Worm (Caenorhabditis elegans) whole organism, young adult: ENCODE measurements around the gene twk-5.
A peak's percentile ranks its signal among the peaks of the same experiment; 100 is the strongest.

Experiments used
- B0019.2 ChIP-seq: fragments of 200-800 bp; sonication (Bioruptor generic); conservative IDR thresholded peaks from 2 replicates; pipeline ENCODE4 v1.3.6; 2022; ENCODE audit warnings: missing genetic modification reagents, missing genetic modification characterization, missing compliant biosample characterization
- B0035.1 ChIP-seq: sonication (generic microtip); optimal IDR thresholded peaks from 2 replicates; lab custom pipeline; 2016; ENCODE audit warnings: missing genetic modification characterization, mild to moderate bottlenecking, missing compliant biosample characterization, missing genotype, missing genetic modification reagents
- B0336.3 ChIP-seq: fragments of 200-800 bp; sonication (Bioruptor generic); IDR thresholded peaks from 2 replicates; pipeline ENCODE4 v1.3.6; 2022; ENCODE audit warnings: missing genetic modification characterization, missing compliant biosample characterization
- C17E4.6 ChIP-seq: fragments of 200-800 bp; sonication (Bioruptor generic); IDR thresholded peaks from 2 replicates; pipeline ENCODE4 v1.3.6; 2022; ENCODE audit warnings: missing genetic modification reagents, missing genetic modification characterization, missing compliant biosample characterization
- D2030.7 ChIP-seq: fragments of 200-800 bp; sonication (Bioruptor generic); IDR thresholded peaks from 2 replicates; pipeline ENCODE4 v1.3.6; 2022; ENCODE audit warnings: missing genetic modification reagents, missing genetic modification characterization, missing compliant biosample characterization
- K11D2.4 ChIP-seq: fragments of 200-800 bp; sonication (Bioruptor generic); IDR thresholded peaks from 2 replicates; pipeline ENCODE4 v1.3.6; 2022; ENCODE audit warnings: missing genetic modification reagents, missing genetic modification characterization, missing compliant biosample characterization
- K12H6.12 ChIP-seq: fragments of 200-800 bp; sonication (Bioruptor generic); optimal IDR thresholded peaks from 2 replicates; lab custom pipeline; 2018; ENCODE audit warnings: mild to moderate bottlenecking, missing genetic modification characterization, missing compliant biosample characterization
- Y79H2A.3 ChIP-seq: fragments of 200-800 bp; sonication (Bioruptor generic); conservative IDR thresholded peaks from 2 replicates; pipeline ENCODE4 v1.3.6; 2022; ENCODE audit warnings: missing genetic modification reagents, missing genetic modification characterization, missing compliant biosample characterization
- Y95B8A.8 ChIP-seq: fragments of 200-800 bp; sonication (Bioruptor generic); IDR thresholded peaks from 2 replicates; pipeline ENCODE4 v1.3.6; 2022; ENCODE audit warnings: missing genetic modification reagents, missing genetic modification characterization, missing compliant biosample characterization
- ZK185.1 ChIP-seq: sonication (generic microtip); optimal IDR thresholded peaks from 2 replicates; lab custom pipeline; 2016; ENCODE audit warnings: mild to moderate bottlenecking, missing genetic modification characterization, missing compliant biosample characterization; ENCODE audit not compliant: poor library complexity, severe bottlenecking
- aptf-3 ChIP-seq: fragments of 200-800 bp; sonication (Bioruptor generic); IDR thresholded peaks from 2 replicates; pipeline ENCODE4 v1.3.6; 2022; ENCODE audit warnings: missing genetic modification characterization, missing compliant biosample characterization
- atf-7 ChIP-seq: sonication (generic microtip); optimal IDR thresholded peaks from 2 replicates; lab custom pipeline; 2017; ENCODE audit warnings: mild to moderate bottlenecking, missing genetic modification characterization, missing compliant biosample characterization
- athp-1 ChIP-seq: sonication (generic microtip); optimal IDR thresholded peaks from 2 replicates; lab custom pipeline; 2017; ENCODE audit warnings: mild to moderate bottlenecking, missing genetic modification characterization, missing compliant biosample characterization
- attf-3 ChIP-seq: fragments of 200-800 bp; sonication (Bioruptor generic); conservative IDR thresholded peaks from 2 replicates; pipeline ENCODE4 v1.3.6; 2022; ENCODE audit warnings: missing genetic modification reagents, missing genetic modification characterization, missing compliant biosample characterization
- attf-5 ChIP-seq: fragments of 200-800 bp; sonication (Bioruptor generic); optimal IDR thresholded peaks from 2 replicates; lab custom pipeline; 2018; ENCODE audit warnings: mild to moderate bottlenecking, missing genetic modification characterization, missing compliant biosample characterization
- cebp-1 ChIP-seq, 2 experiments: fragments of 200-800 bp in 1 of 2; sonication (Bioruptor generic) in 1 of 2; sonication (generic microtip) in 1 of 2; IDR thresholded peaks in 1 of 2; optimal IDR thresholded peaks in 1 of 2; 2 replicates each; pipeline versions ENCODE4 v1.3.6 to Lab custom; 2017 to 2022; ENCODE audit warnings: missing compliant biosample characterization in 2 of 2, missing genetic modification characterization in 2 of 2, mild to moderate bottlenecking in 1 of 2, missing genetic modification reagents in 1 of 2, moderate library complexity in 1 of 2
- ceh-100 ChIP-seq: fragments of 200-800 bp; sonication (Bioruptor generic); IDR thresholded peaks from 2 replicates; pipeline ENCODE4 v1.3.6; 2022; ENCODE audit warnings: missing genetic modification reagents, missing genetic modification characterization, missing compliant biosample characterization
- ceh-27 ChIP-seq: fragments of 200-800 bp; sonication (Bioruptor generic); optimal IDR thresholded peaks from 2 replicates; lab custom pipeline; 2018; ENCODE audit warnings: mild to moderate bottlenecking, missing genetic modification characterization, moderate library complexity, missing compliant biosample characterization
- dpl-1 ChIP-seq: fragments of 150-350 bp; optimal IDR thresholded peaks from 2 replicates; lab custom pipeline; 2014; ENCODE audit warnings: missing biosample characterization, missing genetic modification reagents, missing genetic modification characterization
- efl-1 ChIP-seq: fragments of 150-350 bp; optimal IDR thresholded peaks from 2 replicates; lab custom pipeline; 2014; ENCODE audit warnings: missing biosample characterization, missing genetic modification reagents, missing genetic modification characterization
- egl-18 ChIP-seq: fragments of 200-800 bp; sonication (Bioruptor generic); IDR thresholded peaks from 2 replicates; pipeline ENCODE4 v1.3.6; 2022; ENCODE audit warnings: missing genetic modification reagents, missing genetic modification characterization, missing compliant biosample characterization
- egrh-3 ChIP-seq: fragments of 200-800 bp; sonication (Bioruptor generic); IDR thresholded peaks from 2 replicates; pipeline ENCODE4 v1.3.6; 2022; ENCODE audit warnings: missing genetic modification reagents, missing genetic modification characterization, missing compliant biosample characterization
- ets-4 ChIP-seq: fragments of 200-800 bp; sonication (Bioruptor generic); optimal IDR thresholded peaks from 2 replicates; lab custom pipeline; 2018; ENCODE audit warnings: mild to moderate bottlenecking, missing genetic modification characterization, missing compliant biosample characterization
- fkh-3 ChIP-seq: sonication (generic microtip); optimal IDR thresholded peaks from 2 replicates; lab custom pipeline; 2016; ENCODE audit warnings: mild to moderate bottlenecking, missing genetic modification characterization, missing compliant biosample characterization
- hlh-26 ChIP-seq: fragments of 200-800 bp; sonication (Bioruptor generic); conservative IDR thresholded peaks from 2 replicates; pipeline ENCODE4 v1.3.6; 2022; ENCODE audit warnings: missing genetic modification reagents, missing genetic modification characterization, missing compliant biosample characterization
- hsf-1 ChIP-seq: fragments of 200-800 bp; sonication (Bioruptor generic); IDR thresholded peaks from 2 replicates; pipeline ENCODE4 v1.3.6; 2022; ENCODE audit warnings: missing genetic modification reagents, missing genetic modification characterization, missing compliant biosample characterization
- let-607 ChIP-seq, 2 experiments: fragments of 200-800 bp in 1 of 2; sonication (Bioruptor generic) in 1 of 2; sonication (generic microtip) in 1 of 2; optimal IDR thresholded peaks; 2 replicates each; lab custom pipeline; 2016 to 2018; ENCODE audit warnings: mild to moderate bottlenecking in 2 of 2, missing compliant biosample characterization in 2 of 2, missing genetic modification characterization in 2 of 2, moderate library complexity in 2 of 2, missing genotype in 1 of 2
- lin-54 ChIP-seq: fragments of 200-800 bp; sonication (Bioruptor generic); optimal IDR thresholded peaks from 2 replicates; lab custom pipeline; 2018; ENCODE audit warnings: mild to moderate bottlenecking, missing genetic modification characterization, missing compliant biosample characterization
- lsl-1 ChIP-seq: fragments of 200-800 bp; sonication (Bioruptor generic); optimal IDR thresholded peaks from 2 replicates; lab custom pipeline; 2018; ENCODE audit warnings: mild to moderate bottlenecking, missing genetic modification characterization, moderate library complexity, missing compliant biosample characterization
- madf-6 ChIP-seq: fragments of 200-800 bp; sonication (Bioruptor generic); IDR thresholded peaks from 2 replicates; pipeline ENCODE4 v1.3.6; 2022; ENCODE audit warnings: missing genetic modification reagents, missing genetic modification characterization, missing compliant biosample characterization
- mel-28 ChIP-seq: sonication (generic microtip); optimal IDR thresholded peaks from 2 replicates; lab custom pipeline; 2016; ENCODE audit warnings: borderline replicate concordance, mild to moderate bottlenecking, missing genetic modification characterization, missing compliant biosample characterization
- nfya-1 ChIP-seq: sonication (generic microtip); optimal IDR thresholded peaks from 2 replicates; lab custom pipeline; 2017; ENCODE audit warnings: antibody characterized with exemption, missing compliant biosample characterization, missing genetic modification characterization, borderline replicate concordance; ENCODE audit not compliant: insufficient read depth
- nhr-120 ChIP-seq: fragments of 200-800 bp; sonication (Bioruptor generic); IDR thresholded peaks from 2 replicates; pipeline ENCODE4 v1.3.6; 2022; ENCODE audit warnings: missing genetic modification characterization, missing compliant biosample characterization
- nhr-179 ChIP-seq: sonication (generic microtip); optimal IDR thresholded peaks from 2 replicates; lab custom pipeline; 2016; ENCODE audit warnings: mild to moderate bottlenecking, missing genetic modification characterization, missing compliant biosample characterization
- nhr-27 ChIP-seq: fragments of 200-800 bp; sonication (Bioruptor generic); optimal IDR thresholded peaks from 2 replicates; lab custom pipeline; 2018; ENCODE audit warnings: mild to moderate bottlenecking, missing genetic modification characterization, moderate library complexity, missing compliant biosample characterization
- nhr-80 ChIP-seq: sonication (generic microtip); optimal IDR thresholded peaks from 2 replicates; lab custom pipeline; 2016; ENCODE audit warnings: missing genetic modification characterization, missing compliant biosample characterization
- repo-1 ChIP-seq: sonication (generic microtip); optimal IDR thresholded peaks from 2 replicates; lab custom pipeline; 2017; ENCODE audit warnings: mild to moderate bottlenecking, missing genetic modification characterization, missing compliant biosample characterization
- rpc-1 ChIP-seq, 2 experiments: fragments of 150-350 bp in 1 of 2; sonication (generic microtip) in 1 of 2; optimal IDR thresholded peaks; 2 replicates each; lab custom pipeline; 2014 to 2018; ENCODE audit warnings: missing biosample characterization in 1 of 2, missing genetic modification characterization in 1 of 2, missing genetic modification reagents in 1 of 2, missing genotype in 1 of 2
- sdz-38 ChIP-seq: sonication (generic microtip); optimal IDR thresholded peaks from 2 replicates; lab custom pipeline; 2016; ENCODE audit warnings: missing genotype, missing genetic modification characterization, missing compliant biosample characterization
- sea-2 ChIP-seq: fragments of 200-800 bp; sonication (Bioruptor generic); IDR thresholded peaks from 2 replicates; pipeline ENCODE4 v1.3.6; 2022; ENCODE audit warnings: missing genetic modification characterization, missing compliant biosample characterization
- somi-1 ChIP-seq: fragments of 200-800 bp; sonication (Bioruptor generic); optimal IDR thresholded peaks from 2 replicates; lab custom pipeline; 2018; ENCODE audit warnings: mild to moderate bottlenecking, missing genetic modification characterization, missing compliant biosample characterization
- tlf-1 ChIP-seq: fragments of 200-800 bp; sonication (Bioruptor generic); optimal IDR thresholded peaks from 2 replicates; lab custom pipeline; 2018; ENCODE audit warnings: mild to moderate bottlenecking, missing genetic modification characterization, missing compliant biosample characterization
- zim-3 ChIP-seq: sonication (generic microtip); optimal IDR thresholded peaks from 2 replicates; lab custom pipeline; 2017; ENCODE audit warnings: mild to moderate bottlenecking, missing genetic modification characterization, moderate library complexity, missing compliant biosample characterization
- ztf-18 ChIP-seq: sonication (generic microtip); optimal IDR thresholded peaks from 2 replicates; lab custom pipeline; 2016; ENCODE audit warnings: missing genotype, mild to moderate bottlenecking, missing genetic modification characterization, missing compliant biosample characterization
- ztf-25 ChIP-seq: fragments of 200-800 bp; sonication (Bioruptor generic); IDR thresholded peaks from 2 replicates; pipeline ENCODE4 v1.3.6; 2022; ENCODE audit warnings: missing genetic modification reagents, missing genetic modification characterization, missing compliant biosample characterization
- ztf-3 ChIP-seq: fragments of 200-800 bp; sonication (Bioruptor generic); optimal IDR thresholded peaks from 2 replicates; lab custom pipeline; 2018; ENCODE audit warnings: mild to moderate bottlenecking, missing genetic modification characterization, missing compliant biosample characterization

Gene twk-5

DNA sequence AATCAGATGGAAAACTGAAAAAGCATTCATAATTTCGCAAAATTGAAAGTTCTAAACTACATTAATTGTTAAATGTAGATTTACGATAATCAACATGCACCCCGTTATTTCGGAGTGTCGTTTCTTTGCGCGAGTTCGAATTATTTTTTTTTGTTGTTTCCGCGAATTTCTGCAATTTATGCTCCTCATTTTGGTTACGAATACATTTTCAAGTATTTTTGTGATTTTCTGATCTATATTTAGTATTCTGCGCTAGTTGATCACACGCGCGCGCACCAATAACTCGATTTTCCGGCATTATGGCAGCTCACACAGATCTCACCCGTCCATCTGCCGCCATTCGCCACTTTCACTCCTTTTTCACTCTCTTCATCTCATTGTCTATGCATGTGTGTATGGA lies 44.8 kb downstream of the twk-5 start, which contains the start of gene VW02B12L.2 (continued):
- TF ChIP-seq lin-54 (GFP tag; lab: Kevin White, UChicago) = no peak
- TF ChIP-seq nhr-179 (tag; lab: Kevin White, UChicago) = no peak
- TF ChIP-seq nhr-27 (tag; lab: Kevin White, UChicago) = no peak
- no peak for TF ChIP-seq sea-2 (GFP tag; lab: Robert Waterston, UW)
- TF ChIP-seq attf-3 (GFP tag; lab: Robert Waterston, UW) = peak; percentile 89
- no peak for TF ChIP-seq atf-7 (tag; lab: Kevin White, UChicago)
- TF ChIP-seq Y95B8A.8 (GFP tag; lab: Robert Waterston, UW) = no peak
- TF ChIP-seq egl-18 (GFP tag; lab: Robert Waterston, UW) = no peak
- TF ChIP-seq ets-4 (GFP tag; lab: Kevin White, UChicago) = no peak
- TF ChIP-seq repo-1 (tag; lab: Kevin White, UChicago) = no peak
- no peak for TF ChIP-seq hsf-1
- TF ChIP-seq ztf-18 (tag; lab: Kevin White, UChicago) = no peak
- TF ChIP-seq ceh-100 = no peak
- TF ChIP-seq fkh-3 (tag; lab: Kevin White, UChicago) = no peak
- TF ChIP-seq C17E4.6 (GFP tag; lab: Robert Waterston, UW) = no peak
- TF ChIP-seq sdz-38 (tag; lab: Kevin White, UChicago) = no peak
- no peak for TF ChIP-seq B0035.1 (tag; lab: Kevin White, UChicago)
- no peak for TF ChIP-seq rpc-1 (optimal IDR thresholded peaks at IDR 0.05; lab: Kevin White, UChicago)
- no peak for TF ChIP-seq rpc-1 (tag; optimal IDR thresholded peaks at IDR 0.05; lab: Kevin White, UChicago)
- TF ChIP-seq K11D2.4 (GFP tag; lab: Robert Waterston, UW) = no peak
- no peak for TF ChIP-seq zim-3 (tag; lab: Kevin White, UChicago)
- no peak for TF ChIP-seq cebp-1 (GFP tag; IDR thresholded peaks at IDR 0.05; lab: Robert Waterston, UW)
- no peak for TF ChIP-seq cebp-1 (tag; optimal IDR thresholded peaks at IDR 0.05; lab: Kevin White, UChicago)
- TF ChIP-seq madf-6 (GFP tag; lab: Robert Waterston, UW) = peak; percentile 80
- no peak for TF ChIP-seq athp-1
- no peak for TF ChIP-seq mel-28 (tag; lab: Kevin White, UChicago)
- no peak for TF ChIP-seq D2030.7 (GFP tag; lab: Robert Waterston, UW)
- TF ChIP-seq B0019.2 = no peak
- TF ChIP-seq egrh-3 = no peak
- no peak for TF ChIP-seq hlh-26 (GFP tag; lab: Robert Waterston, UW)
- TF ChIP-seq somi-1 (GFP tag; lab: Kevin White, UChicago) = no peak
- no peak for TF ChIP-seq nhr-120 (GFP tag; lab: Robert Waterston, UW)
- peak; percentile 21 for TF ChIP-seq attf-5 (GFP tag; lab: Kevin White, UChicago)
- no peak for TF ChIP-seq ztf-25 (GFP tag; lab: Robert Waterston, UW)
- no peak for TF ChIP-seq nfya-1

ce11 chrII:11438417-11438816 lies 46.7 kb downstream of the twk-5 start, which contains the start of gene vha-6:
Gene vha-6, minus strand, starts transcription at chrII:11438452.
- TF ChIP-seq Y79H2A.3 (GFP tag; lab: Robert Waterston, UW) = no peak
- TF ChIP-seq B0035.1 (tag; lab: Kevin White, UChicago) = no peak
- peak; percentile 96 for TF ChIP-seq nhr-80 (tag; lab: Kevin White, UChicago)

DNA sequence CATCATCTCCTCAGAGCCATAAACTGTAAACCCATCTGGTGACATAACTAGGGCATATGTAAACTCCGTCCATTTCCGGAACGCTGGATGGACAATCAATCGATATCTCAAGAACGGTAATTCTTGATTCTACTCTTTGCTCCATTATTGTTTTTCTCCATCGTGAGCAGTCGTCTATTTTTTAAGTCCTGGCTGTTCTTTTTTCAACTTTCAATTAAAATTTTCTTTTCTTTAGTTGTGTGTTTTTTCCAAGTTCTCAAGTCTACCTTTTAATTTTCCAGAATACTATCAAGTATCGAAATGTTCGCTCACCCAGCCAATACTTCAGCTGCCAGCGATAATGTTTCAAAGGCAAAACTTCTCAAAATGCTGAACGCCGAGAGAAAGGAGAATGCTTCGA lies 51.2 kb downstream of the twk-5 start, which contains the start of gene C05D12.5:
Gene C05D12.5, plus strand, starts transcription at position 301 of the 400 bp plus-strand sequence.
- TF ChIP-seq let-607 (tag; optimal IDR thresholded peaks at IDR 0.05; lab: Kevin White, UChicago) (no peak), attf-5 (GFP tag; lab: Kevin White, UChicago) (no peak), dpl-1 (no peak), lsl-1 (GFP tag; lab: Kevin White, UChicago) (no peak), nfya-1 (no peak), K12H6.12 (no peak), ets-4 (GFP tag; lab: Kevin White, UChicago) (no peak), B0336.3 (GFP tag; lab: Robert Waterston, UW) (no peak), repo-1 (tag; lab: Kevin White, UChicago) (no peak), efl-1 (GFP tag; lab: Kevin White, UChicago) (no peak), ceh-27 (GFP tag; lab: Kevin White, UChicago) (no peak), ZK185.1 (no peak), aptf-3 (GFP tag; lab: Robert Waterston, UW) (no peak), sdz-38 (tag; lab: Kevin White, UChicago) (no peak), ztf-3 (no peak), tlf-1 (GFP tag; lab: Kevin White, UChicago) (no peak)
